Fruit fly (Drosophila melanogaster) whole organism, larva: ENCODE measurements around the gene CecC.

Experiments
- noc ChIP-seq: fragments of 200-800 bp; sonication (Bioruptor generic); optimal IDR thresholded peaks from 3 replicates; lab custom pipeline; 2019; ENCODE audit warnings: missing biosample characterization, mild to moderate bottlenecking, missing genetic modification characterization, moderate library complexity

The CecC gene

dm6 chr3R:30197796-30198195, 18.5 kb upstream of the CecC start:
- no peak for TF ChIP-seq noc

DNA sequence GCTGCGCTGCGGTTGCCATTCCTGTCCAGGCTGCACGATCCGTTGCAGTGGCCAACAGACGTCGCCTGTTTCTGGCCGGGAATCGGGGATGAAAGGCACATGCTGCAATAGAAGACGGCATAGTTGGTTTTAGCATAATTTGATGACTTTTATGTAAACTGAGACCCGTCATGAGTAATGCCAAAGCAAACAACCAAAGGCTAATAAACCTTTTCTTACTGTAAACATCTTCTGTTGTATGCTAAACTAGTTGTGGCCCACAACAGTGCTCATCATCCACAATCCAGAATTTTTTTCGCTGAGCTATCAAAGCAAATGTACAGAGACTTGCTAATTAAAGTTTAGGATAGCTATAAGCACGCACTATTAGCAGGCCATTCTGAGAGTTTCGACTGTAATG, 17.5 kb upstream of the CecC start:
- peak; percentile 6 for TF ChIP-seq noc

DNA sequence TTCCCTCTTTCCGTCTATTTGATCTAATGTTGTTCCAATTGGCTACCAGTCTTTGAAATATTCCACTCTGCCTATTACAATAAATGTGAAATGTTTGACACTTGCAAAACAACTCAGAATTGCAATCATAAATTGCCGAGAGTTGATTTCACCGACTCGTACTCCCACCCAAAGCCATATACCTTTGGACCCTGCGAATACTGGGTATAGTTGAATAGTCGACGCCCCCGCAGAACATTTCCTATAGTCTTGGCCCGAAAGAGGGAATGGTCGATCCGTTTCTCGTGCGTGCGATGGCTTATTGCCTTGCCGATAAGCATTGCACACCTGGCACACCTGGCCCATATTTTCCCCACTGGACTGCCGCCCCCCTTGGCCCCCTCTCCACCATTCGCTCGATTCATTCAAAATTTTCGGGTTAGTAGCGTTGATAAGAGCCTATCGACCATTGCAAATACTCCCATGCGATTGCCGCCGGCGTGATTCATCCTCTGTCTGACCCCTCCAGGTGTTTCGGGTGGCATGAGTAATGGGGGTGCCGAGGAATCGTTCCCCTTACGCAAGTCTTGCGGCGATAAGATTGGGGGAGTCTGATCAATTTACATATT, 16.1 kb upstream of the CecC start:
- no peak for TF ChIP-seq noc

- no peak for TF ChIP-seq noc
Measured at dm6 chr3R:30201064-30201463, 15.2 kb upstream of the CecC start.

DNA sequence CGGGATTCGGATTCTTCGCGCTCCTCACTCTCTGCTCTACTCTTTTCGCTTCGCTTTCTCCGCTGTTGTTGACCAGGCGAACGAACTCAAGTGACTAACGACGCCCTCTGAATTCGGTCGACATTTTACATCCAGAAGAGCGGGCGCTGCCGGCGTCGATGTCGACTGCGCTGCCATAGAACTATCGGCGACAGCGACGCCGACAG, 13.5 kb upstream of the CecC start, which contains the start of gene CG9743:
TSS of gene CG9743 (minus strand) at position 101 of the 206 bp plus-strand sequence.
- no peak for TF ChIP-seq noc

dm6 chr3R:30203104-30203986, 12.9 kb upstream of the CecC start:
- peak; percentile 97 for TF ChIP-seq noc

- TF ChIP-seq noc = no peak
Measured at dm6 chr3R:30204004-30204603, 12.2 kb upstream of the CecC start.

- no peak for TF ChIP-seq noc
Measured at dm6 chr3R:30205946-30206345, 10.3 kb upstream of the CecC start.

DNA sequence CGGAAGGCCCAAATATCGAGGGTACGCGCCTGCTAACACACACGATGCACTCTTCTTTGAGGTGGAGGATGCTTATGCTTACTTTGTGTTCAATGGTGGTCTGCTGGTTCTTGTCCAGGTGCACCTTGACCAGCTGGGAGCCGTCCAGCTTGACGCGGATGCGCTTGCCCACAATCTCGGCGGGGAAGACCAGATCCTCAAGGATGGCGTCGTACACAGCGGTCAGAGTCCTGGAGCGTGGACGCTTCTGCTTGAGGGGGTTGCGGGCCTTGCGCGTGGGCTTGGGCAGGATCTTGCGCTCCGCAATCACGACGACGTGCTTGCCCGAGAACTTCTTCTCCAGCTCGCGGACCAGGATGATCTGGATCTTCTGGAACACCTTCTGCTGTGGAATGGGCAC, 8.3 kb upstream of the CecC start:
- no peak for TF ChIP-seq noc

dm6 chr3R:30208766-30209484, 7.4 kb upstream of the CecC start, which contains the start of gene RpS7:
TSS of gene RpS7 (minus strand) at chr3R:30209020.
- TF ChIP-seq noc = peak; percentile 64

DNA sequence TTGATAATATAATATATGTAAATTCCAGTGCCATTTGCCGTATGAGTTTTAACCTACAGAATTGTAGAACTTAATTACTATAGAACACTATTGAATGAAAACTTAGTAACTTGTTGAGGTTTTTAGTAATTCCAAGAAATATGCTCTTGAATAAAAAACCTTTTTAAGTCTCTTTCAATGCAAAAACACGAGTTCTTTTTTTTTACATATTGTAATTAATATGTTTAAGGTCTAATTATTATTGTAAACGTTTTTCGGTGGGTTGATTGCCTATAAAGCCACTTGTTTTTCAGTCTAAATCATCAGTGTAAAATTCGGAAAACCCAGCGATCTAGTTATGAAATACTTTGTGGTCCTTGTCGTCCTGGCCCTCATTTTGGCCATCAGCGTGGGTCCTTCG, 6.6 kb upstream of the CecC start, which contains the start of gene Anp:
TSS of gene Anp (plus strand) at position 301 of the 400 bp plus-strand sequence.
- TF ChIP-seq noc = no peak

DNA sequence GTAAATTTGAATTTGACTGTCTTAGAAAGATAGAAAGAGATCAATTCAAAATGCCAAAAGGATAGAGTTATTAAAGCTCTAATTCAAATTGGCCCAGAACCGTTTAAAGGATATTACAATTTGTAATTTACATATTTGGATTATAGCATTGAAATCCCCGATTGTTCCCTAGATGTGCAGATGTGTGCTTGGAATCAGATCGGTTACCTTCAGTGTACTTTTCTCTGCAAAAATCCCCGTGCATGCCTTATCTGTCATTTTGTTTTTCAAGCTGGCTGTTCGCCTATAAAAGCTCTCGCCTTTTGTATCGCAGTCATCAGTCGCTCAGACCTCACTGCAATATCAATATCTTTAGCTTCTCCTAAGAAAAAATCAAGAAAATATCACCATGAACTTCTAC, 5.7 kb upstream of the CecC start, which contains the start of gene CecA1:
TSS of gene CecA1 (plus strand) at position 315 of the 400 bp plus-strand sequence.
- no peak for TF ChIP-seq noc

- TF ChIP-seq noc = no peak
Measured at dm6 chr3R:30211856-30212255, 4.4 kb upstream of the CecC start, which contains the start of gene CecA2. TSS of gene CecA2 (plus strand) at chr3R:30212156.

DNA sequence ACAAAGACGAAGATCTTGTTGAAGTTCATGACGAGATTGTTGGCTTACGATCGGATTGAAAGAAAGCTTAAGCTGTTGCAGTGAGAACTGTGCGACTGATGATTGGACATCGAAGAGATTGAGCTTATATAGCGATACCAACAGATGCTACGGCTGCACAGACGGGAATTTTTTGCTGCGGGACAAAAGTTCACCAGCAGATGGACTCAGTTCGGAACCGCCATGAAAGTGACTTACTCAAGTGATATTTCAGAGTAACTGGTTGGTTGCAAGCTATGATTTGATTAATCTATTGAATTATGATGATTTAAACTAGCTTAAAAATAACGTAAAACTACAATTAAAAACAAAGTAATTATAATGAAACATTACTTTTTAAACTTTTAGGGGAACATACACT, 2.6 kb upstream of the CecC start, which contains the start of gene CecB:
TSS of gene CecB (minus strand) at position 101 of the 400 bp plus-strand sequence.
- TF ChIP-seq noc = no peak

dm6 chr3R:30215020-30215419, 1.3 kb upstream of the CecC start:
- TF ChIP-seq noc = no peak

dm6 chr3R:30222236-30222635, 6.0 kb downstream of the CecC start:
- TF ChIP-seq noc = no peak

dm6 chr3R:30224577-30224976, 8.3 kb downstream of the CecC start:
- TF ChIP-seq noc = no peak
